Worm (Caenorhabditis elegans) whole organism, L3 larva: ENCODE results near the gene R09H10.7.

Source experiments
- R02D3.7 ChIP-seq: fragments of 150-350 bp; optimal IDR thresholded peaks from 2 replicates; lab custom pipeline; 2014; ENCODE audit warnings: missing biosample characterization, missing genetic modification characterization
- ZK546.5 ChIP-seq: sonication (generic microtip); optimal IDR thresholded peaks from 2 replicates; lab custom pipeline; 2017; ENCODE audit warnings: missing biosample characterization, missing genetic modification characterization
- aly-2 ChIP-seq: fragments of 150-350 bp; optimal IDR thresholded peaks from 2 replicates; lab custom pipeline; 2014; ENCODE audit warnings: missing biosample characterization, missing genetic modification characterization
- ama-1 ChIP-seq: fragments of 150-350 bp; optimal IDR thresholded peaks from 2 replicates; lab custom pipeline; 2018
- ceh-28 ChIP-seq: fragments of 150-350 bp; optimal IDR thresholded peaks from 2 replicates; lab custom pipeline; 2014; ENCODE audit warnings: missing biosample characterization, missing genetic modification reagents, missing genetic modification characterization
- ceh-82 ChIP-seq: fragments of 150-350 bp; optimal IDR thresholded peaks from 2 replicates; lab custom pipeline; 2014; ENCODE audit warnings: missing biosample characterization, missing genetic modification characterization
- ceh-9 ChIP-seq: sonication (generic microtip); optimal IDR thresholded peaks from 2 replicates; lab custom pipeline; 2018; ENCODE audit warnings: missing biosample characterization, missing genetic modification characterization
- egl-27 ChIP-seq: sonication (generic microtip); optimal IDR thresholded peaks from 4 replicates; lab custom pipeline; 2017; ENCODE audit warnings: missing biosample characterization, missing genetic modification reagents, missing genetic modification characterization
- egl-5 ChIP-seq: fragments of 150-350 bp; optimal IDR thresholded peaks from 2 replicates; lab custom pipeline; 2017; ENCODE audit warnings: missing biosample characterization, missing genetic modification reagents, missing genetic modification characterization, inconsistent platforms
- elt-3 ChIP-seq, 3 experiments: fragments of 150-350 bp in 1 of 3; sonication (generic microtip) in 2 of 3; optimal IDR thresholded peaks; 2 replicates in 2 of 3; 4 replicates in 1 of 3; lab custom pipeline; 2014 to 2017; ENCODE audit warnings: missing biosample characterization in 3 of 3, missing genetic modification characterization in 3 of 3
- eor-1 ChIP-seq, 2 experiments: fragments of 150-350 bp; optimal IDR thresholded peaks; 2 replicates each; lab custom pipeline; 2014 to 2018; ENCODE audit warnings: missing biosample characterization in 2 of 2, missing genetic modification characterization in 2 of 2
- fkh-10 ChIP-seq: sonication (generic microtip); optimal IDR thresholded peaks from 2 replicates; lab custom pipeline; 2017; ENCODE audit warnings: missing biosample characterization, missing genetic modification reagents, missing genetic modification characterization
- fos-1 ChIP-seq: fragments of 150-350 bp; optimal IDR thresholded peaks from 2 replicates; lab custom pipeline; 2014; ENCODE audit warnings: missing biosample characterization, missing genetic modification characterization
- hmg-11 ChIP-seq: sonication (generic microtip); optimal IDR thresholded peaks from 2 replicates; lab custom pipeline; 2016; ENCODE audit warnings: missing genetic modification characterization, missing compliant biosample characterization
- jun-1 ChIP-seq: fragments of 150-350 bp; optimal IDR thresholded peaks from 2 replicates; lab custom pipeline; 2014; ENCODE audit warnings: missing biosample characterization, missing genetic modification reagents, missing genetic modification characterization
- lin-15B ChIP-seq: fragments of 150-350 bp; optimal IDR thresholded peaks from 2 replicates; lab custom pipeline; 2014; ENCODE audit warnings: missing biosample characterization, missing genetic modification characterization
- lin-39 ChIP-seq: fragments of 150-350 bp; optimal IDR thresholded peaks from 2 replicates; lab custom pipeline; 2018; ENCODE audit warnings: missing biosample characterization, missing genetic modification reagents, missing genetic modification characterization
- lsy-12 ChIP-seq: sonication (generic microtip); optimal IDR thresholded peaks from 2 replicates; lab custom pipeline; 2016; ENCODE audit warnings: mild to moderate bottlenecking, missing genetic modification characterization, missing compliant biosample characterization
- mdl-1 ChIP-seq: fragments of 150-350 bp; optimal IDR thresholded peaks from 2 replicates; lab custom pipeline; 2014; ENCODE audit warnings: missing biosample characterization, missing genetic modification characterization
- mml-1 ChIP-seq: fragments of 150-350 bp; sonication (generic microtip); optimal IDR thresholded peaks from 3 replicates; lab custom pipeline; 2014; ENCODE audit warnings: missing biosample characterization, missing genetic modification characterization
- nfya-1 ChIP-seq: sonication (generic microtip); optimal IDR thresholded peaks from 2 replicates; lab custom pipeline; 2017; ENCODE audit warnings: missing genetic modification characterization, mild to moderate bottlenecking, missing compliant biosample characterization, antibody characterized with exemption, moderate library complexity; ENCODE audit not compliant: insufficient read depth
- nhr-11 ChIP-seq: fragments of 150-350 bp; optimal IDR thresholded peaks from 2 replicates; lab custom pipeline; 2014; ENCODE audit warnings: missing biosample characterization, missing genetic modification characterization
- nhr-23 ChIP-seq: fragments of 150-350 bp; optimal IDR thresholded peaks from 2 replicates; lab custom pipeline; 2014; ENCODE audit warnings: missing biosample characterization, missing genetic modification reagents, missing genetic modification characterization
- nhr-25 ChIP-seq: sonication (generic microtip); optimal IDR thresholded peaks from 2 replicates; lab custom pipeline; 2017; ENCODE audit warnings: missing biosample characterization, missing genetic modification characterization
- nhr-28 ChIP-seq: fragments of 150-350 bp; optimal IDR thresholded peaks from 2 replicates; lab custom pipeline; 2014; ENCODE audit warnings: missing biosample characterization, missing genetic modification characterization
- nhr-67 ChIP-seq: fragments of 150-350 bp; optimal IDR thresholded peaks from 2 replicates; lab custom pipeline; 2014; ENCODE audit warnings: missing biosample characterization, missing genetic modification characterization
- nhr-76 ChIP-seq: fragments of 150-350 bp; sonication (generic microtip); optimal IDR thresholded peaks from 5 replicates; lab custom pipeline; 2014; ENCODE audit warnings: missing biosample characterization, missing genetic modification characterization
- nhr-77 ChIP-seq: fragments of 150-350 bp; optimal IDR thresholded peaks from 2 replicates; lab custom pipeline; 2014; ENCODE audit warnings: missing biosample characterization, missing genetic modification characterization
- pqm-1 ChIP-seq: fragments of 150-350 bp; optimal IDR thresholded peaks from 2 replicates; lab custom pipeline; 2017; ENCODE audit warnings: missing biosample characterization, missing genetic modification characterization, inconsistent platforms
- skn-1 ChIP-seq: fragments of 150-350 bp; optimal IDR thresholded peaks from 2 replicates; lab custom pipeline; 2014; ENCODE audit warnings: missing biosample characterization, missing genetic modification characterization
- snpc-4 ChIP-seq: fragments of 150-350 bp; optimal IDR thresholded peaks from 2 replicates; lab custom pipeline; 2014; ENCODE audit warnings: missing biosample characterization, missing genetic modification characterization
- tbx-2 ChIP-seq: sonication (generic microtip); optimal IDR thresholded peaks from 2 replicates; lab custom pipeline; 2016; ENCODE audit warnings: mild to moderate bottlenecking, missing genetic modification characterization, missing compliant biosample characterization
- unc-39 ChIP-seq: sonication (generic microtip); optimal IDR thresholded peaks from 4 replicates; lab custom pipeline; 2017; ENCODE audit warnings: missing biosample characterization, missing genetic modification characterization
- unc-62 ChIP-seq: fragments of 150-350 bp; sonication (generic microtip); optimal IDR thresholded peaks from 4 replicates; lab custom pipeline; 2014; ENCODE audit warnings: missing biosample characterization, missing genetic modification reagents, missing genetic modification characterization
- zag-1 ChIP-seq: fragments of 150-350 bp; optimal IDR thresholded peaks from 2 replicates; lab custom pipeline; 2014; ENCODE audit warnings: missing biosample characterization, missing genetic modification characterization
- ztf-11 ChIP-seq: fragments of 150-350 bp; optimal IDR thresholded peaks from 2 replicates; lab custom pipeline; 2014; ENCODE audit warnings: missing biosample characterization, missing genetic modification characterization
- ztf-4 ChIP-seq: fragments of 150-350 bp; optimal IDR thresholded peaks from 2 replicates; lab custom pipeline; 2014; ENCODE audit warnings: missing biosample characterization, missing genetic modification characterization

R09H10.7 gene

ce11 chrIV:10589072-10589471, 31.8 kb upstream of the R09H10.7 start, which contains the start of gene C43F9.4:
TSS of gene C43F9.4 (minus strand) at chrIV:10589172.
- TF ChIP-seq ama-1 (lab: Kevin White, UChicago) (no peak), elt-3 (tag; optimal IDR thresholded peaks at IDR 0.05; lab: Kevin White, UChicago) (no peak), nhr-23 (tag; lab: Kevin White, UChicago) (no peak), nhr-25 (tag; lab: Kevin White, UChicago) (no peak), snpc-4 (tag; lab: Kevin White, UChicago) (no peak), nhr-76 (no peak), skn-1 (tag; lab: Kevin White, UChicago) (no peak), nhr-67 (tag; lab: Kevin White, UChicago) (no peak), egl-27 (tag; lab: Kevin White, UChicago) (no peak), lin-15B (tag; lab: Kevin White, UChicago) (no peak), lin-39 (no peak), ztf-11 (no peak), eor-1 (tag; optimal IDR thresholded peaks at IDR 0.05; lab: Kevin White, UChicago) (no peak), mdl-1 (no peak), unc-62 (GFP tag; lab: Kevin White, UChicago) (no peak), hmg-11 (no peak), ztf-4 (tag; lab: Kevin White, UChicago) (no peak), nfya-1 (tag; lab: Kevin White, UChicago) (no peak)

- TF ChIP-seq fkh-10 (GFP tag; lab: Kevin White, UChicago) = no peak
- no peak for TF ChIP-seq tbx-2 (tag; lab: Kevin White, UChicago)
- TF ChIP-seq lin-15B (tag; lab: Kevin White, UChicago) = no peak
- TF ChIP-seq ceh-28 = no peak
- no peak for TF ChIP-seq egl-5 (tag; lab: Kevin White, UChicago)
- TF ChIP-seq nhr-11 = no peak
- no peak for TF ChIP-seq jun-1
- TF ChIP-seq ztf-11 = no peak
- no peak for TF ChIP-seq ZK546.5 (tag; lab: Kevin White, UChicago)
- no peak for TF ChIP-seq ceh-9 (tag; lab: Kevin White, UChicago)
- TF ChIP-seq lsy-12 (tag; lab: Kevin White, UChicago) = no peak
- TF ChIP-seq zag-1 (tag; lab: Kevin White, UChicago) = no peak
- no peak for TF ChIP-seq skn-1 (tag; lab: Kevin White, UChicago)
- no peak for TF ChIP-seq unc-39 (tag; lab: Kevin White, UChicago)
- TF ChIP-seq pqm-1 (tag; lab: Kevin White, UChicago) = no peak
- TF ChIP-seq mml-1 (tag; lab: Kevin White, UChicago) = no peak
Observed at ce11 chrIV:10590649-10591048, 30.3 kb upstream of the R09H10.7 start, which contains the start of the genes C43F9.5 and nkb-2. TSS of gene C43F9.5 (minus strand) at chrIV:10590749. TSS of gene nkb-2 (plus strand) at chrIV:10590925.

- no peak for TF ChIP-seq nfya-1 (tag; lab: Kevin White, UChicago)
- no peak for TF ChIP-seq nhr-77 (tag; lab: Kevin White, UChicago)
- no peak for TF ChIP-seq ceh-82 (tag; lab: Kevin White, UChicago)
- TF ChIP-seq hmg-11 = no peak
- no peak for TF ChIP-seq nhr-23 (tag; lab: Kevin White, UChicago)
- no peak for TF ChIP-seq pqm-1 (tag; lab: Kevin White, UChicago)
- TF ChIP-seq nhr-28 (tag; lab: Kevin White, UChicago) = no peak
- TF ChIP-seq lsy-12 (tag; lab: Kevin White, UChicago) = no peak
- no peak for TF ChIP-seq fkh-10 (GFP tag; lab: Kevin White, UChicago)
- no peak for TF ChIP-seq ama-1 (lab: Kevin White, UChicago)
- no peak for TF ChIP-seq unc-62 (GFP tag; lab: Kevin White, UChicago)
- TF ChIP-seq, all 47 proteins: peak for 0
Observed at ce11 chrIV:10593570-10593969, 27.3 kb upstream of the R09H10.7 start, which contains the start of gene C43F9.7. TSS of gene C43F9.7 (minus strand) at chrIV:10593670.

ce11 chrIV:10596505-10596904, 24.4 kb upstream of the R09H10.7 start, which contains the start of gene C43F9.11:
TSS of gene C43F9.11 (plus strand) at chrIV:10596805.
- TF ChIP-seq mdl-1 (no peak), ceh-28 (no peak), ztf-11 (no peak), unc-62 (GFP tag; lab: Kevin White, UChicago) (no peak), hmg-11 (no peak), jun-1 (no peak), elt-3 (tag; optimal IDR thresholded peaks at IDR 0.05; lab: Kevin White, UChicago) (no peak), lin-39 (no peak), nhr-11 (no peak)

- TF ChIP-seq tbx-2 (tag; lab: Kevin White, UChicago) = no peak
- no peak for TF ChIP-seq skn-1 (tag; lab: Kevin White, UChicago)
- no peak for TF ChIP-seq ceh-28
- no peak for TF ChIP-seq nfya-1 (tag; lab: Kevin White, UChicago)
- TF ChIP-seq hmg-11 = no peak
- TF ChIP-seq ztf-11 = no peak
- TF ChIP-seq R02D3.7 = no peak
- no peak for TF ChIP-seq egl-5 (tag; lab: Kevin White, UChicago)
- no peak for TF ChIP-seq unc-39 (tag; lab: Kevin White, UChicago)
- no peak for TF ChIP-seq elt-3 (tag; optimal IDR thresholded peaks at IDR 0.05; lab: Kevin White, UChicago)
- TF ChIP-seq fos-1 (tag; lab: Kevin White, UChicago) = no peak
- no peak for TF ChIP-seq nhr-76
- no peak for TF ChIP-seq aly-2 (tag; lab: Kevin White, UChicago)
Observed at ce11 chrIV:10599983-10600382, 20.9 kb upstream of the R09H10.7 start, which contains the start of gene R09H10.1. TSS of gene R09H10.1 (plus strand) at chrIV:10600283.
